Worm (Caenorhabditis elegans) whole organism, L4 larva: ENCODE data around the gene C49C3.10.

Source experiments
- D1046.2 ChIP-seq: fragments of 200-800 bp; sonication (Bioruptor generic); IDR thresholded peaks from 2 replicates; pipeline ENCODE4 v1.3.6; 2022; ENCODE audit warnings: missing genetic modification characterization, missing compliant biosample characterization
- F44E2.7 ChIP-seq: fragments of 200-800 bp; sonication (Bioruptor generic); IDR thresholded peaks from 2 replicates; pipeline ENCODE4 v2.1.2; 2022; ENCODE audit warnings: missing genetic modification characterization, missing compliant biosample characterization
- F49E8.2 ChIP-seq: sonication (generic microtip); optimal IDR thresholded peaks from 2 replicates; lab custom pipeline; 2016; ENCODE audit warnings: missing compliant biosample characterization, mild to moderate bottlenecking, missing genetic modification characterization, borderline replicate concordance
- T20F7.1 ChIP-seq: fragments of 200-800 bp; sonication (Bioruptor generic); optimal IDR thresholded peaks from 2 replicates; lab custom pipeline; 2018; ENCODE audit warnings: mild to moderate bottlenecking, missing genetic modification characterization, missing compliant biosample characterization
- T26A8.4 ChIP-seq: fragments of 200-800 bp; sonication (Bioruptor generic); IDR thresholded peaks from 2 replicates; pipeline ENCODE4 v1.3.6; 2022; ENCODE audit warnings: missing genetic modification characterization, missing compliant biosample characterization
- Y105C5A.15 ChIP-seq: fragments of 200-800 bp; sonication (Bioruptor generic); IDR thresholded peaks from 2 replicates; pipeline ENCODE4 v1.3.6; 2022; ENCODE audit warnings: missing genetic modification characterization, missing compliant biosample characterization
- Y5F2A.4 ChIP-seq: fragments of 200-800 bp; sonication (Bioruptor generic); optimal IDR thresholded peaks from 2 replicates; lab custom pipeline; 2018; ENCODE audit warnings: mild to moderate bottlenecking, missing genetic modification characterization, missing compliant biosample characterization
- ZK546.5 ChIP-seq, 2 experiments: sonication (generic microtip); optimal IDR thresholded peaks; 2 replicates each; lab custom pipeline; 2017; ENCODE audit warnings: missing biosample characterization in 2 of 2, missing genetic modification characterization in 2 of 2
- aly-2 ChIP-seq: sonication (generic microtip); optimal IDR thresholded peaks from 2 replicates; lab custom pipeline; 2018; ENCODE audit warnings: missing biosample characterization, missing genetic modification characterization
- attf-4 ChIP-seq: sonication (generic microtip); optimal IDR thresholded peaks from 3 replicates; lab custom pipeline; 2017; ENCODE audit warnings: missing biosample characterization, missing genetic modification characterization
- ceh-32 ChIP-seq: sonication (generic microtip); optimal IDR thresholded peaks from 2 replicates; lab custom pipeline; 2016; ENCODE audit warnings: mild to moderate bottlenecking, missing genetic modification characterization, missing compliant biosample characterization; ENCODE audit not compliant: poor library complexity
- ceh-44 ChIP-seq: fragments of 200-800 bp; sonication (Bioruptor generic); IDR thresholded peaks from 2 replicates; pipeline ENCODE4 v1.3.6; 2022; ENCODE audit warnings: missing genetic modification reagents, missing genetic modification characterization, missing compliant biosample characterization
- ceh-82 ChIP-seq: sonication (generic microtip); optimal IDR thresholded peaks from 2 replicates; lab custom pipeline; 2017; ENCODE audit warnings: missing biosample characterization, missing genetic modification characterization
- daf-16 ChIP-seq, 3 experiments: sonication (generic microtip); optimal IDR thresholded peaks; 2 replicates each; lab custom pipeline; 2016 to 2017; ENCODE audit warnings: missing genetic modification characterization in 3 of 3, missing genetic modification reagents in 3 of 3, mild to moderate bottlenecking in 2 of 3, missing compliant biosample characterization in 2 of 3, missing biosample characterization in 1 of 3, moderate library complexity in 1 of 3
- dmd-8 ChIP-seq: fragments of 200-800 bp; sonication (Bioruptor generic); IDR thresholded peaks from 2 replicates; pipeline ENCODE4 v1.3.6; 2022; ENCODE audit warnings: missing genetic modification characterization, missing compliant biosample characterization
- dmd-9 ChIP-seq: fragments of 200-800 bp; sonication (Bioruptor generic); IDR thresholded peaks from 2 replicates; pipeline ENCODE4 v1.3.6; 2022; ENCODE audit warnings: missing genetic modification reagents, missing genetic modification characterization, missing compliant biosample characterization
- duxl-1 ChIP-seq: sonication (generic microtip); optimal IDR thresholded peaks from 2 replicates; lab custom pipeline; 2016; ENCODE audit warnings: mild to moderate bottlenecking, missing genetic modification characterization, moderate library complexity, missing compliant biosample characterization; ENCODE audit not compliant: poor library complexity
- egl-27 ChIP-seq: sonication (generic microtip); optimal IDR thresholded peaks from 3 replicates; lab custom pipeline; 2017; ENCODE audit warnings: missing biosample characterization, missing genetic modification reagents, missing genetic modification characterization
- egl-43 ChIP-seq: fragments of 200-800 bp; sonication (Bioruptor generic); IDR thresholded peaks from 2 replicates; pipeline ENCODE4 v1.3.6; 2022; ENCODE audit warnings: missing genetic modification reagents, missing genetic modification characterization, missing compliant biosample characterization
- fos-1 ChIP-seq: fragments of 150-350 bp; optimal IDR thresholded peaks from 2 replicates; lab custom pipeline; 2014; ENCODE audit warnings: missing biosample characterization, missing genetic modification characterization
- hlh-11 ChIP-seq: fragments of 200-800 bp; sonication (Bioruptor generic); optimal IDR thresholded peaks from 2 replicates; lab custom pipeline; 2018; ENCODE audit warnings: mild to moderate bottlenecking, missing genetic modification characterization, missing compliant biosample characterization
- hlh-30 ChIP-seq: sonication (generic microtip); optimal IDR thresholded peaks from 2 replicates; lab custom pipeline; 2017; ENCODE audit warnings: antibody characterized with exemption, mild to moderate bottlenecking, missing genetic modification characterization, missing compliant biosample characterization; ENCODE audit not compliant: insufficient read depth
- lin-15B ChIP-seq: fragments of 150-350 bp; sonication (generic microtip); optimal IDR thresholded peaks from 3 replicates; lab custom pipeline; 2014; ENCODE audit warnings: missing biosample characterization, missing genetic modification characterization
- lin-38 ChIP-seq: fragments of 200-800 bp; sonication (Bioruptor generic); IDR thresholded peaks from 2 replicates; pipeline ENCODE4 v1.3.6; 2022; ENCODE audit warnings: missing genetic modification reagents, missing genetic modification characterization, missing compliant biosample characterization
- lir-3 ChIP-seq: sonication (generic microtip); optimal IDR thresholded peaks from 2 replicates; lab custom pipeline; 2016; ENCODE audit warnings: mild to moderate bottlenecking, missing genetic modification characterization, missing compliant biosample characterization
- lsy-2 ChIP-seq, 2 experiments: fragments of 150-350 bp in 1 of 2; sonication (generic microtip) in 1 of 2; optimal IDR thresholded peaks; 2 replicates each; lab custom pipeline; 2014 to 2017; ENCODE audit warnings: missing biosample characterization in 2 of 2, missing genetic modification characterization in 2 of 2
- mdl-1 ChIP-seq, 2 experiments: fragments of 150-350 bp in 1 of 2; sonication (generic microtip) in 1 of 2; optimal IDR thresholded peaks; 2 replicates each; lab custom pipeline; 2014 to 2017; ENCODE audit warnings: missing biosample characterization in 2 of 2, missing genetic modification characterization in 2 of 2
- mep-1 ChIP-seq: fragments of 150-350 bp; sonication (generic microtip); optimal IDR thresholded peaks from 3 replicates; lab custom pipeline; 2014; ENCODE audit warnings: missing biosample characterization, missing genetic modification characterization
- mes-2 ChIP-seq: sonication (generic microtip); optimal IDR thresholded peaks from 2 replicates; lab custom pipeline; 2016; ENCODE audit warnings: missing genotype, mild to moderate bottlenecking, missing genetic modification characterization, missing compliant biosample characterization; ENCODE audit not compliant: poor library complexity, severe bottlenecking
- mxl-3 ChIP-seq: fragments of 200-800 bp; sonication (Bioruptor generic); optimal IDR thresholded peaks from 2 replicates; lab custom pipeline; 2018; ENCODE audit warnings: mild to moderate bottlenecking, missing genetic modification characterization, missing compliant biosample characterization
- nhr-10 ChIP-seq: fragments of 150-350 bp; optimal IDR thresholded peaks from 2 replicates; lab custom pipeline; 2014; ENCODE audit warnings: missing biosample characterization, missing genetic modification characterization
- nhr-102 ChIP-seq: sonication (generic microtip); optimal IDR thresholded peaks from 2 replicates; lab custom pipeline; 2016; ENCODE audit warnings: mild to moderate bottlenecking, missing genetic modification characterization, moderate library complexity, missing compliant biosample characterization
- nhr-11 ChIP-seq: fragments of 150-350 bp; optimal IDR thresholded peaks from 2 replicates; lab custom pipeline; 2014; ENCODE audit warnings: missing biosample characterization, missing genetic modification characterization
- nhr-237 ChIP-seq: sonication (generic microtip); optimal IDR thresholded peaks from 2 replicates; lab custom pipeline; 2017; ENCODE audit warnings: missing biosample characterization, missing genetic modification characterization
- nhr-28 ChIP-seq: fragments of 150-350 bp; optimal IDR thresholded peaks from 2 replicates; lab custom pipeline; 2014; ENCODE audit warnings: missing biosample characterization, missing genetic modification characterization
- nhr-41 ChIP-seq: fragments of 200-800 bp; sonication (Bioruptor generic); IDR thresholded peaks from 2 replicates; pipeline ENCODE4 v1.3.6; 2022; ENCODE audit warnings: missing genetic modification reagents, missing genetic modification characterization, missing compliant biosample characterization
- nhr-6 ChIP-seq: fragments of 150-350 bp; optimal IDR thresholded peaks from 2 replicates; lab custom pipeline; 2014; ENCODE audit warnings: missing biosample characterization, missing genetic modification characterization
- rbr-2 ChIP-seq: sonication (generic microtip); optimal IDR thresholded peaks from 2 replicates; lab custom pipeline; 2016; ENCODE audit warnings: missing genotype, missing genetic modification characterization, missing compliant biosample characterization
- sdz-12 ChIP-seq: fragments of 200-800 bp; sonication (Bioruptor generic); optimal IDR thresholded peaks from 2 replicates; lab custom pipeline; 2018; ENCODE audit warnings: mild to moderate bottlenecking, missing genetic modification characterization, missing compliant biosample characterization
- spr-1 ChIP-seq: sonication (generic microtip); optimal IDR thresholded peaks from 2 replicates; lab custom pipeline; 2016; ENCODE audit warnings: mild to moderate bottlenecking, missing genetic modification characterization, missing compliant biosample characterization
- tra-1 ChIP-seq: fragments of 200-800 bp; sonication (Bioruptor generic); IDR thresholded peaks from 2 replicates; pipeline ENCODE4 v1.3.6; 2022; ENCODE audit warnings: missing genetic modification reagents, missing genetic modification characterization, missing compliant biosample characterization
- unc-130 ChIP-seq: sonication (generic microtip); optimal IDR thresholded peaks from 2 replicates; lab custom pipeline; 2016; ENCODE audit warnings: missing genetic modification reagents, missing genetic modification characterization, missing compliant biosample characterization
- unc-62 ChIP-seq, 3 experiments: fragments of 150-350 bp in 1 of 3; sonication (generic microtip); optimal IDR thresholded peaks in 2 of 3; peaks in 1 of 3; 1 replicate in 1 of 3; 2 replicates in 2 of 3; lab custom pipeline; 2014 to 2017; ENCODE audit warnings: missing biosample characterization in 3 of 3, missing genetic modification characterization in 3 of 3, missing genetic modification reagents in 3 of 3, missing genotype in 1 of 3
- vab-7 ChIP-seq: fragments of 200-800 bp; sonication (Bioruptor generic); IDR thresholded peaks from 2 replicates; pipeline ENCODE4 v1.3.6; 2022; ENCODE audit warnings: missing genetic modification reagents, missing genetic modification characterization, missing compliant biosample characterization
- zip-2 ChIP-seq: fragments of 150-350 bp; optimal IDR thresholded peaks from 2 replicates; lab custom pipeline; 2014; ENCODE audit warnings: missing biosample characterization, missing genetic modification characterization
- ztf-7 ChIP-seq: fragments of 150-350 bp; optimal IDR thresholded peaks from 2 replicates; lab custom pipeline; 2014; ENCODE audit warnings: missing biosample characterization, missing genetic modification characterization

C49C3.10 gene

DNA sequence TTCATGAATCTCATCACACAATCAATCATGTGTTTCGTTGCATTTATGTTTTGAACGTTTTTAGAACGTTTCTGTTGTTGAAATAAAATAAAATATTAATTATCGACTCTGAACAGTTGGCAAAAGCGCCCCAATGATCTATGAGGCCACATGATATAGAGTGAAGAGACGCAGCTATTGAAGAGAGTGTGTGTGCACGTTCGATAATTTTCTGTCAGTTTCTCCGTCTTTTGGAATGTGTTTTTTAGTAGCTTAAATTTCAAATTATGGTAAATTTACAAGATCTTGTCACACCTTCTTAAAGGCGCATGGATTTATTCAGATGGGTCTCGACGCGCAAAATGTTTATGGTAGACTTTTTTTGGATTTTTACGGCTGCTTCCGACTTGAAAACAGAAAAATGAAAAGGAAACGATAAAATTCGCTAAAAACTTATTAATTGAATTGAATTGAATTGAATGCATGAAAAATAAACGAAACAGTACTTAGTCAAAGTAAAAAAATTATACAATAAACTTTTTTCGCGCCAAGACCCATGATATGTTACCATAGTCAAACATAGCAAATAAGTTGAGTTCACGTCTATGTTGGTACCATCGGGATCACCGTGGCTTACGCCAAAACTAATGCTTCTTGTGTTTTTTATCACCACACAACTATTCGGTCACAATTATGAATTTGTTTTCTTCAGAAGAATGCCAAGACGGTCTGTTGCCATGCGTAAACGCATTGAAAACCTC, 5.1 kb downstream of the C49C3.10 start, which contains the start of gene C49C3.15 (continued):
- TF ChIP-seq mep-1 (tag; lab: Kevin White, UChicago) = peak; percentile 42
- TF ChIP-seq fos-1 (tag; lab: Kevin White, UChicago) = no peak
- no peak for TF ChIP-seq aly-2 (tag; lab: Kevin White, UChicago)
- no peak for TF ChIP-seq F49E8.2 (tag; lab: Kevin White, UChicago)
- TF ChIP-seq ZK546.5 (tag; optimal IDR thresholded peaks at IDR 0.05; lab: Kevin White, UChicago) = no peak
- peak in 1 of 2 experiments; percentile 10 for TF ChIP-seq mdl-1 (tag; optimal IDR thresholded peaks at IDR 0.05; lab: Kevin White, UChicago)
- TF ChIP-seq dmd-9 (GFP tag; lab: Robert Waterston, UW) = no peak
- no peak for TF ChIP-seq zip-2 (tag; lab: Kevin White, UChicago)
- no peak for TF ChIP-seq ztf-7 (tag; lab: Kevin White, UChicago)
- no peak for TF ChIP-seq attf-4 (tag; lab: Kevin White, UChicago)
- no peak for TF ChIP-seq F44E2.7 (GFP tag; lab: Robert Waterston, UW)
- TF ChIP-seq ceh-32 (tag; lab: Kevin White, UChicago) = no peak
- TF ChIP-seq nhr-41 = no peak
- TF ChIP-seq egl-43 (GFP tag; lab: Robert Waterston, UW) = no peak
- no peak for TF ChIP-seq vab-7 (GFP tag; lab: Robert Waterston, UW)
- no peak for TF ChIP-seq duxl-1 (tag; lab: Kevin White, UChicago)
- no peak for TF ChIP-seq T26A8.4 (GFP tag; lab: Robert Waterston, UW)
- TF ChIP-seq egl-27 (tag; lab: Kevin White, UChicago) = no peak
- TF ChIP-seq ceh-82 (tag; lab: Kevin White, UChicago) = no peak
- TF ChIP-seq sdz-12 = no peak
- TF ChIP-seq lir-3 (tag; lab: Kevin White, UChicago) = no peak
- TF ChIP-seq Y105C5A.15 (GFP tag; lab: Robert Waterston, UW) = no peak
- peak; percentile 28 for TF ChIP-seq hlh-11 (tag; lab: Kevin White, UChicago)
- no peak for TF ChIP-seq nhr-6 (tag; lab: Kevin White, UChicago)
- TF ChIP-seq D1046.2 (GFP tag; lab: Robert Waterston, UW) = no peak
- no peak for TF ChIP-seq ceh-44 (GFP tag; lab: Robert Waterston, UW)
- TF ChIP-seq unc-130 (GFP tag; lab: Kevin White, UChicago) = no peak
- peak; percentile 47 for TF ChIP-seq mes-2 (tag; lab: Kevin White, UChicago)
- TF ChIP-seq lin-15B (tag; lab: Kevin White, UChicago) = no peak
- no peak for TF ChIP-seq dmd-8 (GFP tag; lab: Robert Waterston, UW)
- TF ChIP-seq nhr-102 = no peak
- peak; percentile 48; the same call in 1 of the 2 replicates for TF ChIP-seq lin-38
- TF ChIP-seq unc-62 (GFP tag; optimal IDR thresholded peaks at IDR 0.05 in 1 of 2; lab: Kevin White, UChicago) = peak in 1 of 2 experiments; percentile 80
- TF ChIP-seq unc-62 (tag; optimal IDR thresholded peaks at IDR 0.05; lab: Kevin White, UChicago) = no peak
- no peak for TF ChIP-seq daf-16 (GFP tag; optimal IDR thresholded peaks at IDR 0.05; lab: Kevin White, UChicago)
- peak; percentile 23 for TF ChIP-seq daf-16 (tag; optimal IDR thresholded peaks at IDR 0.05; lab: Kevin White, UChicago)
- TF ChIP-seq hlh-30 (tag; lab: Kevin White, UChicago) = peak; percentile 96
- no peak for TF ChIP-seq nhr-11 (tag; lab: Kevin White, UChicago)
- no peak for TF ChIP-seq Y5F2A.4
- TF ChIP-seq lsy-2 (tag; optimal IDR thresholded peaks at IDR 0.05; lab: Kevin White, UChicago) = peak in 1 of 2 experiments; percentile 54
- TF ChIP-seq mxl-3 (GFP tag; lab: Kevin White, UChicago) = no peak
- no peak for TF ChIP-seq nhr-237 (tag; lab: Kevin White, UChicago)
- no peak for TF ChIP-seq nhr-10 (tag; lab: Kevin White, UChicago)
- no peak for TF ChIP-seq tra-1 (GFP tag; lab: Robert Waterston, UW)
- TF ChIP-seq spr-1 (tag; lab: Kevin White, UChicago) = no peak
- no peak for TF ChIP-seq T20F7.1 (GFP tag; lab: Kevin White, UChicago)
- peak; percentile 21 for TF ChIP-seq nhr-28 (tag; lab: Kevin White, UChicago)
- peak; percentile 10 for TF ChIP-seq rbr-2 (tag; lab: Kevin White, UChicago)
